Fruit fly (Drosophila melanogaster) whole organism, prepupa: ENCODE results near the gene CG45065.

Experiments used
- CG10631 ChIP-seq: fragments of 200-800 bp; sonication (Bioruptor generic); optimal IDR thresholded peaks from 2 replicates; lab custom pipeline; 2016; ENCODE audit warnings: missing biosample characterization, missing genetic modification characterization
- CG10669 ChIP-seq: fragments of 200-800 bp; sonication (Bioruptor generic); optimal IDR thresholded peaks from 3 replicates; lab custom pipeline; 2018; ENCODE audit warnings: missing biosample characterization, mild to moderate bottlenecking, missing genetic modification characterization, moderate library complexity
- CG11902 ChIP-seq: fragments of 200-800 bp; sonication (Bioruptor generic); optimal IDR thresholded peaks from 3 replicates; lab custom pipeline; 2016; ENCODE audit warnings: missing biosample characterization, missing genetic modification characterization
- CG15336 ChIP-seq: fragments of 200-800 bp; sonication (Bioruptor generic); IDR thresholded peaks from 2 replicates; pipeline ENCODE4 v1.3.6; 2022; ENCODE audit warnings: missing biosample characterization, missing genetic modification characterization
- CG1621 ChIP-seq: fragments of 200-800 bp; sonication (Bioruptor generic); optimal IDR thresholded peaks from 3 replicates; lab custom pipeline; 2018; ENCODE audit warnings: missing biosample characterization, mild to moderate bottlenecking, missing genetic modification characterization
- CG16779 ChIP-seq: fragments of 200-800 bp; sonication (Bioruptor generic); optimal IDR thresholded peaks from 3 replicates; lab custom pipeline; 2017; ENCODE audit warnings: missing biosample characterization, mild to moderate bottlenecking, missing genetic modification characterization
- CG3032 ChIP-seq: fragments of 200-800 bp; optimal IDR thresholded peaks from 2 replicates; lab custom pipeline; 2019; ENCODE audit warnings: missing biosample characterization, mild to moderate bottlenecking, missing genetic modification characterization, moderate library complexity
- CG31627 ChIP-seq: fragments of 200-800 bp; sonication (Bioruptor generic); optimal IDR thresholded peaks from 3 replicates; lab custom pipeline; 2016; ENCODE audit warnings: missing biosample characterization, missing genetic modification characterization
- CG32006 ChIP-seq: fragments of 200-800 bp; sonication (Bioruptor generic); optimal IDR thresholded peaks from 3 replicates; lab custom pipeline; 2017; ENCODE audit warnings: missing biosample characterization, mild to moderate bottlenecking, missing genetic modification characterization
- CG34406 ChIP-seq: fragments of 200-800 bp; sonication (Bioruptor generic); optimal IDR thresholded peaks from 3 replicates; lab custom pipeline; 2016; ENCODE audit warnings: missing biosample characterization, missing genetic modification characterization
- CG3919 ChIP-seq: fragments of 200-800 bp; sonication (Bioruptor generic); optimal IDR thresholded peaks from 3 replicates; lab custom pipeline; 2016; ENCODE audit warnings: missing biosample characterization, missing genetic modification characterization
- CG4318 ChIP-seq: fragments of 200-800 bp; sonication (Bioruptor generic); optimal IDR thresholded peaks from 3 replicates; lab custom pipeline; 2017; ENCODE audit warnings: missing biosample characterization, mild to moderate bottlenecking, missing genetic modification characterization
- CG6163 ChIP-seq: fragments of 200-800 bp; sonication (Bioruptor generic); IDR thresholded peaks from 3 replicates; pipeline ENCODE4 v1.3.6; 2022; ENCODE audit warnings: missing biosample characterization, missing genetic modification characterization
- CG6276 ChIP-seq: fragments of 200-800 bp; sonication (Bioruptor generic); optimal IDR thresholded peaks from 2 replicates; lab custom pipeline; 2017; ENCODE audit warnings: missing biosample characterization, mild to moderate bottlenecking, missing genetic modification characterization
- CG6808 ChIP-seq: fragments of 200-800 bp; sonication (Bioruptor generic); optimal IDR thresholded peaks from 3 replicates; lab custom pipeline; 2017; ENCODE audit warnings: missing biosample characterization, missing genetic modification characterization, mild to moderate bottlenecking, moderate library complexity, missing genetic modification reagents
- CG6854 ChIP-seq: fragments of 200-800 bp; sonication (Bioruptor generic); optimal IDR thresholded peaks from 2 replicates; lab custom pipeline; 2017; ENCODE audit warnings: missing biosample characterization, mild to moderate bottlenecking, missing genetic modification characterization
- CG7368 ChIP-seq: fragments of 200-800 bp; sonication (Bioruptor generic); optimal IDR thresholded peaks from 3 replicates; lab custom pipeline; 2016; ENCODE audit warnings: missing biosample characterization, missing genetic modification characterization
- CG8119 ChIP-seq: fragments of 200-800 bp; sonication (Bioruptor generic); IDR thresholded peaks from 3 replicates; pipeline ENCODE4 v1.3.6; 2022; ENCODE audit warnings: missing biosample characterization, missing genetic modification characterization
- CG8319 ChIP-seq: fragments of 200-800 bp; sonication (Bioruptor generic); optimal IDR thresholded peaks from 3 replicates; lab custom pipeline; 2016; ENCODE audit warnings: missing biosample characterization, missing genetic modification characterization
- CG9139 ChIP-seq: fragments of 200-800 bp; sonication (Bioruptor generic); optimal IDR thresholded peaks from 3 replicates; lab custom pipeline; 2017; ENCODE audit warnings: missing biosample characterization, mild to moderate bottlenecking, missing genetic modification characterization
- Eip75B ChIP-seq: fragments of 200-800 bp; sonication (Bioruptor generic); optimal IDR thresholded peaks from 3 replicates; lab custom pipeline; 2016; ENCODE audit warnings: missing biosample characterization, missing genetic modification characterization
- Ets21C ChIP-seq: fragments of 200-800 bp; sonication (Bioruptor generic); optimal IDR thresholded peaks from 3 replicates; lab custom pipeline; 2016; ENCODE audit warnings: missing biosample characterization, missing genetic modification characterization
- Gug ChIP-seq: fragments of 200-800 bp; sonication (Bioruptor generic); IDR thresholded peaks from 2 replicates; pipeline ENCODE4 v1.3.6; 2022; ENCODE audit warnings: missing biosample characterization, missing genetic modification characterization
- Hr38 ChIP-seq: sonication (Bioruptor generic); optimal IDR thresholded peaks from 2 replicates; lab custom pipeline; 2016; ENCODE audit warnings: missing biosample characterization, missing genetic modification characterization
- Hr39 ChIP-seq: fragments of 200-800 bp; sonication (Bioruptor generic); optimal IDR thresholded peaks from 2 replicates; lab custom pipeline; 2016; ENCODE audit warnings: missing biosample characterization, missing genetic modification characterization
- Lpt ChIP-seq: fragments of 200-800 bp; sonication (Bioruptor generic); optimal IDR thresholded peaks from 3 replicates; lab custom pipeline; 2016; ENCODE audit warnings: missing biosample characterization, missing genetic modification characterization
- OdsH ChIP-seq: fragments of 200-800 bp; sonication (Bioruptor generic); optimal IDR thresholded peaks from 3 replicates; lab custom pipeline; 2016; ENCODE audit warnings: missing biosample characterization, missing genetic modification characterization
- Smox ChIP-seq: fragments of 200-800 bp; sonication (Bioruptor generic); optimal IDR thresholded peaks from 3 replicates; lab custom pipeline; 2016; ENCODE audit warnings: missing biosample characterization, missing genetic modification characterization
- Sox102F ChIP-seq: fragments of 200-800 bp; sonication (Bioruptor generic); optimal IDR thresholded peaks from 2 replicates; lab custom pipeline; 2016; ENCODE audit warnings: missing biosample characterization, mild to moderate bottlenecking, missing genetic modification characterization
- Sox14 ChIP-seq: fragments of 200-800 bp; sonication (Bioruptor generic); optimal IDR thresholded peaks from 3 replicates; lab custom pipeline; 2016; ENCODE audit warnings: missing biosample characterization, missing genetic modification characterization
- Sox15 ChIP-seq: fragments of 200-800 bp; sonication (Bioruptor generic); optimal IDR thresholded peaks from 3 replicates; lab custom pipeline; 2016; ENCODE audit warnings: missing biosample characterization, missing genetic modification characterization
- achi ChIP-seq: fragments of 200-800 bp; sonication (Bioruptor generic); optimal IDR thresholded peaks from 3 replicates; lab custom pipeline; 2016; ENCODE audit warnings: missing biosample characterization, missing genetic modification characterization
- cyc ChIP-seq: fragments of 200-800 bp; sonication (Bioruptor generic); optimal IDR thresholded peaks from 3 replicates; lab custom pipeline; 2016; ENCODE audit warnings: missing biosample characterization, missing genetic modification characterization
- dac ChIP-seq: fragments of 200-800 bp; sonication (Bioruptor generic); optimal IDR thresholded peaks from 2 replicates; lab custom pipeline; 2017; ENCODE audit warnings: missing biosample characterization, mild to moderate bottlenecking, missing genetic modification characterization
- dsx ChIP-seq: fragments of 200-800 bp; optimal IDR thresholded peaks from 3 replicates; lab custom pipeline; 2019; ENCODE audit warnings: missing biosample characterization, mild to moderate bottlenecking, missing genetic modification characterization, moderate library complexity; ENCODE audit not compliant: poor library complexity, severe bottlenecking
- eg ChIP-seq: fragments of 200-800 bp; sonication (Bioruptor generic); IDR thresholded peaks from 3 replicates; pipeline ENCODE4 v1.3.6; 2022; ENCODE audit warnings: missing biosample characterization, missing genetic modification characterization
- esn ChIP-seq: fragments of 200-800 bp; sonication (Bioruptor generic); optimal IDR thresholded peaks from 2 replicates; lab custom pipeline; 2016; ENCODE audit warnings: missing biosample characterization, mild to moderate bottlenecking, missing genetic modification characterization, moderate library complexity
- fd59A ChIP-seq: fragments of 200-800 bp; sonication (Bioruptor generic); optimal IDR thresholded peaks from 2 replicates; lab custom pipeline; 2017; ENCODE audit warnings: missing biosample characterization, mild to moderate bottlenecking, missing genetic modification characterization, missing genetic modification reagents
- fd85E ChIP-seq: fragments of 200-800 bp; sonication (Bioruptor generic); optimal IDR thresholded peaks from 3 replicates; lab custom pipeline; 2016; ENCODE audit warnings: missing biosample characterization, missing genetic modification characterization
- fkh ChIP-seq: fragments of 200-800 bp; sonication (Bioruptor generic); optimal IDR thresholded peaks from 3 replicates; lab custom pipeline; 2017; ENCODE audit warnings: missing biosample characterization, mild to moderate bottlenecking, missing genetic modification characterization, moderate library complexity
- net ChIP-seq: fragments of 200-800 bp; sonication (Bioruptor generic); optimal IDR thresholded peaks from 3 replicates; lab custom pipeline; 2016; ENCODE audit warnings: missing biosample characterization, missing genetic modification characterization
- salr ChIP-seq, 2 experiments: fragments of 200-800 bp; sonication (Bioruptor generic); optimal IDR thresholded peaks; 3 replicates each; lab custom pipeline; 2016 to 2018; ENCODE audit warnings: missing biosample characterization in 2 of 2, missing genetic modification characterization in 2 of 2, mild to moderate bottlenecking in 1 of 2
- ss ChIP-seq, 2 experiments: fragments of 200-800 bp; sonication (Bioruptor generic); optimal IDR thresholded peaks; 2 replicates in 1 of 2; 3 replicates in 1 of 2; lab custom pipeline; 2017 to 2018; ENCODE audit warnings: mild to moderate bottlenecking in 2 of 2, missing biosample characterization in 2 of 2, missing genetic modification characterization in 2 of 2, moderate library complexity in 1 of 2
- topi ChIP-seq: fragments of 200-800 bp; sonication (Bioruptor generic); optimal IDR thresholded peaks from 3 replicates; lab custom pipeline; 2016; ENCODE audit warnings: missing biosample characterization, missing genetic modification characterization
- vri ChIP-seq: fragments of 200-800 bp; sonication (Bioruptor generic); optimal IDR thresholded peaks from 3 replicates; lab custom pipeline; 2016; ENCODE audit warnings: missing biosample characterization, mild to moderate bottlenecking, missing genetic modification characterization

The CG45065 gene

DNA sequence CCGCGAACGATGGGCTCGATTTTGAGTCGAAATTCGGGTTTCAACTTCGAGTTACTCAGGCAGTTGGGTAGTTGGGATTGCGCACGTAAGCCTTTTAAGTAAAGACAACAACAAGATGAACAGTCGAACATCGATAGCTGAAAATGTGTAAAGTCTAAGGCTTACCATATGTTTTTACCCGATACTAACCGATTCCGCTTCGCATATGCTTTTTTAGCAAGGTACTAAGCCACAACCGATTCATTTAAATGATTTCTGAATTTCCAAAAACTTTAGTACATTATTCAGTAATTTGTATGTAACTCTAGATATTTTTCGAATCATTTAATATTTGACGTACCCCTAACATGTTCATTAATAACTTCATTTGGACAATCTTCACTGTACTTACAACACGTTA is 15.2 kb upstream of the CG45065 start (continued):
- TF ChIP-seq OdsH (peak; percentile 76), CG6854 (GFP tag; lab: Kevin White, UChicago) (peak; percentile 20), CG6276 (GFP tag; lab: Kevin White, UChicago) (peak; percentile 62), CG7368 (GFP tag; lab: Kevin White, UChicago) (peak; percentile 60), achi (GFP tag; lab: Kevin White, UChicago) (peak; percentile 72), dac (GFP tag; lab: Kevin White, UChicago) (peak; percentile 17), fd85E (peak; percentile 13), Sox102F (GFP tag; lab: Kevin White, UChicago) (peak; percentile 75), cyc (peak; percentile 74), Sox14 (peak; percentile 47), esn (GFP tag; lab: Kevin White, UChicago) (peak; percentile 81), dsx (GFP tag; lab: Kevin White, UChicago) (no peak), CG31627 (GFP tag; lab: Kevin White, UChicago) (peak; percentile 72), net (GFP tag; lab: Kevin White, UChicago) (peak; percentile 59), eg (peak; percentile 7; the same call in 1 of the 3 replicates), Eip75B (GFP tag; lab: Kevin White, UChicago) (peak; percentile 70), Gug (GFP tag; lab: Robert Waterston, UW) (no peak), CG6808 (peak; percentile 2), Lpt (GFP tag; lab: Kevin White, UChicago) (peak; percentile 33), Hr38 (GFP tag; lab: Kevin White, UChicago) (no peak), CG4318 (GFP tag; lab: Kevin White, UChicago) (peak; percentile 46), CG10669 (peak; percentile 24), CG9139 (GFP tag; lab: Kevin White, UChicago) (no peak), CG10631 (GFP tag; lab: Kevin White, UChicago) (peak; percentile 27), CG8319 (GFP tag; lab: Kevin White, UChicago) (peak; percentile 66), fkh (GFP tag; lab: Kevin White, UChicago) (no peak), CG16779 (tag; lab: Kevin White, UChicago) (peak; percentile 23), Sox15 (GFP tag; lab: Kevin White, UChicago) (peak; percentile 74), fd59A (GFP tag; lab: Kevin White, UChicago) (no peak), CG8119 (GFP tag; lab: Robert Waterston, UW) (peak; percentile 77), CG11902 (GFP tag; lab: Kevin White, UChicago) (peak; percentile 76), CG6163 (0 out of 3 replicates have a peak, but pooled peaks have one; percentile 24), CG1621 (tag; lab: Kevin White, UChicago) (no peak), Smox (peak; percentile 73), Ets21C (GFP tag; lab: Kevin White, UChicago) (peak; percentile 58), CG34406 (GFP tag; lab: Kevin White, UChicago) (peak; percentile 79), Hr39 (peak; percentile 70), CG3919 (GFP tag; lab: Kevin White, UChicago) (peak; percentile 69), ss (GFP tag; optimal IDR thresholded peaks at IDR 0.05; lab: Kevin White, UChicago) (no peak)

DNA sequence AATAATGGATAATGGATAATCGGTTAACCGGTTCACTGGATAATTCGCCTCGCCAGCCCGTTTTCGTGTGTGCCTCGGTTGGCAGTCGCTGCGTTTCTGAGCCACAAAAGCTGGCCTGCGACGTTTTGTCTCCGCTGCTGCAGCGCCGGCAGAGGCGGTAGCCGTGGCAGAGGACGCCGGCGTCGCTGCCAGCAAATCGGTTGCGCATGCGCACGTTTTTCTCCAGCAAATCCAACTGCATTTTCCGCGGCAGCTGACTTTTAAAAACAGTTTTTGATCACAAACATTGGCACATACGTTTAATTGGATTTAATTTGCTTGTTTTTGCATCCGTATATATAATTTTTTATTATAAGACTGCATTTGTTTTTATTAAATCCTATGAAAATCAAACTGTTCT is 14.4 kb upstream of the CG45065 start, which contains the start of gene CG9514:
TSS of gene CG9514 (minus strand) at position 101 of the 400 bp plus-strand sequence.
- no peak for TF ChIP-seq CG9139 (GFP tag; lab: Kevin White, UChicago)
- TF ChIP-seq net (GFP tag; lab: Kevin White, UChicago): no peak
- TF ChIP-seq CG15336: no peak
- no peak for TF ChIP-seq vri (GFP tag; lab: Kevin White, UChicago)
- no peak for TF ChIP-seq dsx (GFP tag; lab: Kevin White, UChicago)
- TF ChIP-seq CG3032 (tag; lab: Kevin White, UChicago): no peak
- TF ChIP-seq CG32006 (GFP tag; lab: Kevin White, UChicago): no peak
- no peak for TF ChIP-seq topi (GFP tag; lab: Kevin White, UChicago)
- TF ChIP-seq salr (GFP tag; optimal IDR thresholded peaks at IDR 0.05; lab: Kevin White, UChicago): no peak
